Worm (Caenorhabditis elegans): ENCODE data around the gene F21C10.5.

DNA sequence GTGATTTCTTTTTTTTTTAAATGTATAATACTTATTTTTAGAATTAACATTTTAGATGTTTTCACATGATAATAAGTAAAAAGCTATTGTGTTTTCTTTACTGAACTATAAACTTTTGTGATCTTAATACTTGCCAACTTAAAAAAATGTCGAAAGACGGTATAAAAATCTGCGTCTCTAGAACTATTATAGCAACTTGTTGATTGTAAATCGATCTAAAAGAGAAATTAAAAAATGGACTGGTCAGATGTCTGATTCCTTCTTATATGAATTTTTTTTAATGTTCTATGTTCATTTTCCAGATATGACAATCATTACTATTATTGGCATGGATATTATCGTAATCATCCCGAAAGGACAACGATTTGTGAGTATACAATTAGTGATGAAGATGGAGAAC, 2.3 kb downstream of the F21C10.5 start, which contains the start of gene F21C10.3:
- no peak for TF ChIP-seq egl-27 (tag; optimal IDR thresholded peaks at IDR 0.05)
- TF ChIP-seq ceh-82 (tag; optimal IDR thresholded peaks at IDR 0.05) = no peak
- no peak for TF ChIP-seq daf-12 (tag; optimal IDR thresholded peaks at IDR 0.05)
- TF ChIP-seq pha-4 (GFP tag; IDR thresholded peaks at IDR 0.05) = no peak
- TF ChIP-seq pha-4 (tag; optimal IDR thresholded peaks at IDR 0.05) = no peak
- TF ChIP-seq attf-4 (tag; optimal IDR thresholded peaks at IDR 0.05) = no peak
- no peak for TF ChIP-seq tag-97 (GFP tag; IDR thresholded peaks at IDR 0.05)
- no peak for TF ChIP-seq nhr-11 (tag; optimal IDR thresholded peaks at IDR 0.05)
- TF ChIP-seq rbr-2 (tag; optimal IDR thresholded peaks at IDR 0.05) = no peak

Measured in whole organism, L4 larva.